Worm (Caenorhabditis elegans) whole organism, mixed stage, embryonic: ENCODE measurements around the gene csn-1.

ENCODE experiments used
- blmp-1 ChIP-seq: fragments of 150-350 bp; optimal IDR thresholded peaks from 2 replicates; lab custom pipeline; 2014; ENCODE audit warnings: missing biosample characterization, missing genetic modification characterization
- ces-1 ChIP-seq: fragments of 150-350 bp; optimal IDR thresholded peaks from 2 replicates; lab custom pipeline; 2014; ENCODE audit warnings: missing biosample characterization, missing genetic modification reagents, missing genetic modification characterization
- elt-3 ChIP-seq: fragments of 150-350 bp; optimal IDR thresholded peaks from 2 replicates; lab custom pipeline; 2014; ENCODE audit warnings: missing biosample characterization, missing genetic modification characterization
- lin-13 ChIP-seq: fragments of 150-350 bp; optimal IDR thresholded peaks from 2 replicates; lab custom pipeline; 2014; ENCODE audit warnings: missing biosample characterization, missing genetic modification characterization
- mep-1 ChIP-seq: fragments of 150-350 bp; optimal IDR thresholded peaks from 2 replicates; lab custom pipeline; 2017; ENCODE audit warnings: missing biosample characterization, missing genetic modification reagents, missing genetic modification characterization, inconsistent platforms
- nhr-2 ChIP-seq: fragments of 150-350 bp; optimal IDR thresholded peaks from 2 replicates; lab custom pipeline; 2014; ENCODE audit warnings: missing biosample characterization, missing genetic modification characterization
- nhr-76 ChIP-seq: sonication (generic microtip); optimal IDR thresholded peaks from 2 replicates; lab custom pipeline; 2017; ENCODE audit warnings: missing biosample characterization, missing genetic modification characterization
- pha-4 ChIP-seq: fragments of 150-350 bp; optimal IDR thresholded peaks from 2 replicates; lab custom pipeline; 2018; ENCODE audit warnings: missing biosample characterization, missing genetic modification reagents, missing genetic modification characterization
- unc-39 ChIP-seq: fragments of 150-350 bp; optimal IDR thresholded peaks from 2 replicates; lab custom pipeline; 2014; ENCODE audit warnings: missing biosample characterization, missing genetic modification characterization
- unc-62 ChIP-seq: fragments of 150-350 bp; optimal IDR thresholded peaks from 2 replicates; lab custom pipeline; 2014; ENCODE audit warnings: missing biosample characterization, missing genetic modification reagents, missing genetic modification characterization

- TF ChIP-seq blmp-1 (tag; lab: Kevin White, UChicago), result no peak
- TF ChIP-seq elt-3 (tag; lab: Kevin White, UChicago), result no peak
- no peak for TF ChIP-seq mep-1 (tag; lab: Kevin White, UChicago)
- no peak for TF ChIP-seq nhr-76
- TF ChIP-seq unc-39 (tag; lab: Kevin White, UChicago), result no peak
- no peak for TF ChIP-seq unc-62 (GFP tag; lab: Kevin White, UChicago)
- no peak for TF ChIP-seq nhr-2 (tag; lab: Kevin White, UChicago)
- TF ChIP-seq pha-4 (tag; lab: Kevin White, UChicago), result no peak
- no peak for TF ChIP-seq ces-1
- no peak for TF ChIP-seq lin-13 (tag; lab: Kevin White, UChicago)
Measured at ce11 chrV:17812127-17812526, 58.3 kb downstream of the csn-1 start.
